Fruit fly (Drosophila melanogaster) whole organism, embryonic: ENCODE measurements around the gene Rab9.

Experiments
- BtbVII ChIP-seq: fragments of 200-800 bp; sonication (Bioruptor generic); optimal IDR thresholded peaks from 3 replicates; lab custom pipeline; 2017; ENCODE audit warnings: missing biosample characterization, mild to moderate bottlenecking, missing genetic modification characterization
- HLH54F ChIP-seq: fragments of 200-800 bp; sonication (Bioruptor generic); optimal IDR thresholded peaks from 3 replicates; lab custom pipeline; 2016; ENCODE audit warnings: missing biosample characterization, missing genetic modification characterization
- Max ChIP-seq: fragments of 200-800 bp; sonication (Bioruptor generic); optimal IDR thresholded peaks from 2 replicates; lab custom pipeline; 2016; ENCODE audit warnings: missing biosample characterization, mild to moderate bottlenecking, missing genetic modification characterization
- Spps ChIP-seq: fragments of 200-800 bp; sonication (Bioruptor generic); optimal IDR thresholded peaks from 2 replicates; lab custom pipeline; 2018; ENCODE audit warnings: missing biosample characterization, mild to moderate bottlenecking, missing genetic modification characterization
- ara ChIP-seq: fragments of 200-800 bp; sonication (Bioruptor generic); IDR thresholded peaks from 2 replicates; pipeline ENCODE4 v1.3.6; 2022; ENCODE audit warnings: missing biosample characterization, missing genetic modification characterization
- bab2 ChIP-seq: fragments of 200-800 bp; sonication (Bioruptor generic); optimal IDR thresholded peaks from 2 replicates; lab custom pipeline; 2016; ENCODE audit warnings: missing biosample characterization, missing genetic modification characterization
- dmrt11E ChIP-seq: fragments of 200-800 bp; sonication (Bioruptor generic); optimal IDR thresholded peaks from 3 replicates; lab custom pipeline; 2018; ENCODE audit warnings: missing biosample characterization, mild to moderate bottlenecking, missing genetic modification characterization, moderate library complexity
- en ChIP-seq: fragments of 200-800 bp; sonication (Bioruptor generic); optimal IDR thresholded peaks from 2 replicates; lab custom pipeline; 2016; ENCODE audit warnings: missing biosample characterization, missing genetic modification characterization
- lilli ChIP-seq: fragments of 200-800 bp; sonication (Bioruptor generic); optimal IDR thresholded peaks from 3 replicates; lab custom pipeline; 2016; ENCODE audit warnings: missing biosample characterization, missing genetic modification characterization
- psq ChIP-seq: fragments of 200-800 bp; sonication (Bioruptor generic); optimal IDR thresholded peaks from 2 replicates; lab custom pipeline; 2017; ENCODE audit warnings: missing biosample characterization, missing genetic modification characterization

dm6 chr2L:19473397-19474009 lies 41.1 kb downstream of the Rab9 start:
- TF ChIP-seq psq (GFP tag; lab: Kevin White, UChicago) (no peak), dmrt11E (tag; lab: Kevin White, UChicago) (no peak), en (no peak), lilli (no peak), ara (GFP tag; lab: Robert Waterston, UW) (no peak), Spps (tag; lab: Kevin White, UChicago) (no peak), HLH54F (no peak), Max (no peak), BtbVII (GFP tag; lab: Kevin White, UChicago) (no peak), bab2 (GFP tag; lab: Kevin White, UChicago) (no peak)
